Fruit fly (Drosophila melanogaster) whole organism, embryonic: ENCODE results near the gene SIFaR.
A peak's percentile ranks its signal among the peaks of the same experiment; 100 is the strongest.

Experiments used
- CG12299 ChIP-seq: fragments of 200-800 bp; sonication (Bioruptor generic); optimal IDR thresholded peaks from 2 replicates; lab custom pipeline; 2018; ENCODE audit warnings: missing biosample characterization, mild to moderate bottlenecking, missing genetic modification characterization
- CG13775 ChIP-seq: fragments of 200-800 bp; sonication (Bioruptor generic); optimal IDR thresholded peaks from 3 replicates; lab custom pipeline; 2017; ENCODE audit warnings: missing biosample characterization, mild to moderate bottlenecking, missing genetic modification characterization
- CG15479 ChIP-seq: fragments of 200-800 bp; sonication (Bioruptor generic); optimal IDR thresholded peaks from 3 replicates; lab custom pipeline; 2019; ENCODE audit warnings: missing biosample characterization, mild to moderate bottlenecking, missing genetic modification characterization, moderate library complexity
- CG16815 ChIP-seq: fragments of 200-800 bp; sonication (Bioruptor generic); optimal IDR thresholded peaks from 3 replicates; lab custom pipeline; 2017; ENCODE audit warnings: missing biosample characterization, mild to moderate bottlenecking, missing genetic modification characterization
- CG17568 ChIP-seq: fragments of 200-800 bp; sonication (Bioruptor generic); optimal IDR thresholded peaks from 2 replicates; lab custom pipeline; 2018; ENCODE audit warnings: missing biosample characterization, mild to moderate bottlenecking, missing genetic modification characterization, moderate library complexity
- CG17612 ChIP-seq: fragments of 200-800 bp; sonication (Bioruptor generic); IDR thresholded peaks from 2 replicates; pipeline ENCODE4 v1.3.6; 2022; ENCODE audit warnings: missing biosample characterization, missing genetic modification characterization
- CG2120 ChIP-seq: fragments of 200-800 bp; sonication (Bioruptor generic); optimal IDR thresholded peaks from 3 replicates; lab custom pipeline; 2016; ENCODE audit warnings: missing biosample characterization, missing genetic modification characterization
- CG30403 ChIP-seq: fragments of 200-800 bp; sonication (Bioruptor generic); optimal IDR thresholded peaks from 3 replicates; lab custom pipeline; 2016; ENCODE audit warnings: missing biosample characterization, missing genetic modification characterization
- CG34422 ChIP-seq: fragments of 200-800 bp; sonication (Bioruptor generic); IDR thresholded peaks from 3 replicates; pipeline ENCODE4 v1.3.6; 2022; ENCODE audit warnings: missing biosample characterization, missing genetic modification characterization
- CG42726 ChIP-seq: fragments of 200-800 bp; sonication (Bioruptor generic); IDR thresholded peaks from 2 replicates; pipeline ENCODE4 v1.3.6; 2022; ENCODE audit warnings: missing biosample characterization, missing genetic modification characterization; ENCODE audit not compliant: partially characterized antibody
- CG6791 ChIP-seq: fragments of 200-800 bp; sonication (Bioruptor generic); IDR thresholded peaks from 3 replicates; pipeline ENCODE4 v1.3.6; 2022; ENCODE audit warnings: missing biosample characterization, missing genetic modification characterization; ENCODE audit not compliant: partially characterized antibody
- CG7987 ChIP-seq: fragments of 200-800 bp; sonication (Bioruptor generic); optimal IDR thresholded peaks from 2 replicates; lab custom pipeline; 2018; ENCODE audit warnings: missing biosample characterization, mild to moderate bottlenecking, missing genetic modification characterization, moderate library complexity
- Dbx ChIP-seq: fragments of 200-800 bp; sonication (Bioruptor generic); IDR thresholded peaks from 3 replicates; pipeline ENCODE4 v1.3.6; 2022; ENCODE audit warnings: missing biosample characterization, missing genetic modification characterization
- Deaf1 ChIP-seq: fragments of 200-800 bp; optimal IDR thresholded peaks from 3 replicates; lab custom pipeline; 2019; ENCODE audit warnings: missing biosample characterization, mild to moderate bottlenecking, missing genetic modification characterization, moderate library complexity
- Dip3 ChIP-seq: fragments of 200-800 bp; sonication (Bioruptor generic); optimal IDR thresholded peaks from 3 replicates; lab custom pipeline; 2016; ENCODE audit warnings: missing biosample characterization, missing genetic modification characterization
- Med ChIP-seq: fragments of 200-800 bp; sonication (Bioruptor generic); peaks from one replicate; lab custom pipeline; 2016; ENCODE audit warnings: missing biosample characterization, missing genetic modification characterization, mild to moderate bottlenecking, inconsistent platforms, moderate library complexity
- Nf-YC ChIP-seq: fragments of 200-800 bp; optimal IDR thresholded peaks from 3 replicates; lab custom pipeline; 2019; ENCODE audit warnings: missing biosample characterization, mild to moderate bottlenecking, missing genetic modification characterization, moderate library complexity
- Trl ChIP-seq, 3 experiments: fragments of >200 bp in 2 of 3; fragments of 200-800 bp in 1 of 3; sonication (Bioruptor generic) in 1 of 3; optimal IDR thresholded peaks; 2 replicates in 1 of 3; 3 replicates in 2 of 3; lab custom pipeline; 2016 to 2017; ENCODE audit warnings: missing biosample characterization in 1 of 3, missing genetic modification characterization in 1 of 3
- abd-A ChIP-seq: fragments of 200-800 bp; sonication (Bioruptor generic); optimal IDR thresholded peaks from 3 replicates; lab custom pipeline; 2019; ENCODE audit warnings: missing biosample characterization, mild to moderate bottlenecking, missing genetic modification characterization, moderate library complexity
- ara ChIP-seq: fragments of 200-800 bp; sonication (Bioruptor generic); IDR thresholded peaks from 2 replicates; pipeline ENCODE4 v1.3.6; 2022; ENCODE audit warnings: missing biosample characterization, missing genetic modification characterization
- cg ChIP-seq: fragments of 200-800 bp; sonication (Bioruptor generic); optimal IDR thresholded peaks from 3 replicates; lab custom pipeline; 2019; ENCODE audit warnings: missing biosample characterization, mild to moderate bottlenecking, missing genetic modification characterization, moderate library complexity
- chinmo ChIP-seq: fragments of 200-800 bp; sonication (Bioruptor generic); IDR thresholded peaks from 4 replicates; pipeline ENCODE4 v1.3.6; 2022; ENCODE audit warnings: missing biosample characterization, missing genetic modification characterization; ENCODE audit not compliant: partially characterized antibody
- croc ChIP-seq: fragments of 200-800 bp; sonication (Bioruptor generic); conservative IDR thresholded peaks from 3 replicates; pipeline ENCODE4 v1.3.6; 2022; ENCODE audit warnings: missing biosample characterization, missing genetic modification characterization
- crol ChIP-seq: fragments of 200-800 bp; sonication (Bioruptor generic); IDR thresholded peaks from 2 replicates; pipeline ENCODE4 v1.3.6; 2022; ENCODE audit warnings: missing biosample characterization, missing genetic modification characterization
- dysf ChIP-seq: fragments of 200-800 bp; sonication (Bioruptor generic); IDR thresholded peaks from 3 replicates; pipeline ENCODE4 v1.3.6; 2022; ENCODE audit warnings: missing biosample characterization, missing genetic modification characterization
- ems ChIP-seq: fragments of 200-800 bp; sonication (Bioruptor generic); optimal IDR thresholded peaks from 3 replicates; lab custom pipeline; 2016; ENCODE audit warnings: missing biosample characterization, missing genetic modification characterization
- ewg ChIP-seq: fragments of 200-800 bp; sonication (Bioruptor generic); optimal IDR thresholded peaks from 3 replicates; lab custom pipeline; 2017; ENCODE audit warnings: mild to moderate bottlenecking, missing biosample characterization, missing genetic modification reagents, missing genetic modification characterization
- fu2 ChIP-seq: fragments of 200-800 bp; sonication (Bioruptor generic); optimal IDR thresholded peaks from 2 replicates; lab custom pipeline; 2016; ENCODE audit warnings: missing biosample characterization, missing genetic modification characterization
- gsb ChIP-seq: fragments of 200-800 bp; sonication (Bioruptor generic); IDR thresholded peaks from 2 replicates; pipeline ENCODE4 v1.3.6; 2022; ENCODE audit warnings: missing biosample characterization, missing genetic modification characterization
- hkb ChIP-seq, 2 experiments: fragments of 200-800 bp in 1 of 2; fragments of >200 bp in 1 of 2; sonication (Bioruptor generic) in 1 of 2; IDR thresholded peaks in 1 of 2; optimal IDR thresholded peaks in 1 of 2; 2 replicates each; pipeline versions ENCODE4 v1.3.6 to Lab custom; 2017 to 2022; ENCODE audit warnings: missing biosample characterization in 1 of 2, missing genetic modification characterization in 1 of 2
- lab ChIP-seq: fragments of 200-800 bp; sonication (Bioruptor generic); optimal IDR thresholded peaks from 3 replicates; lab custom pipeline; 2017; ENCODE audit warnings: missing biosample characterization, missing genetic modification characterization, mild to moderate bottlenecking, moderate library complexity, missing genetic modification reagents
- mirr ChIP-seq: fragments of 200-800 bp; sonication (Bioruptor generic); optimal IDR thresholded peaks from 3 replicates; lab custom pipeline; 2018; ENCODE audit warnings: missing biosample characterization, mild to moderate bottlenecking, missing genetic modification characterization
- nerfin-1 ChIP-seq: fragments of 200-800 bp; sonication (Bioruptor generic); optimal IDR thresholded peaks from 3 replicates; lab custom pipeline; 2019; ENCODE audit warnings: missing biosample characterization, mild to moderate bottlenecking, missing genetic modification characterization, moderate library complexity
- pros ChIP-seq: fragments of 200-800 bp; sonication (Bioruptor generic); optimal IDR thresholded peaks from 3 replicates; lab custom pipeline; 2019; ENCODE audit warnings: missing biosample characterization, mild to moderate bottlenecking, missing genetic modification characterization, moderate library complexity
- sna ChIP-seq: fragments of 200-800 bp; sonication (Bioruptor generic); IDR thresholded peaks from 2 replicates; pipeline ENCODE4 v1.3.6; 2022; ENCODE audit warnings: missing biosample characterization, missing genetic modification characterization; ENCODE audit not compliant: partially characterized antibody
- twi ChIP-seq: fragments of 200-800 bp; optimal IDR thresholded peaks from 2 replicates; lab custom pipeline; 2019; ENCODE audit warnings: missing biosample characterization, mild to moderate bottlenecking, missing genetic modification characterization, moderate library complexity
- unc-4 ChIP-seq: fragments of 200-800 bp; sonication (Bioruptor generic); IDR thresholded peaks from 2 replicates; pipeline ENCODE4 v1.3.6; 2022; ENCODE audit warnings: missing biosample characterization, missing genetic modification characterization; ENCODE audit not compliant: partially characterized antibody
- wek ChIP-seq: fragments of 200-800 bp; sonication (Bioruptor generic); optimal IDR thresholded peaks from 3 replicates; lab custom pipeline; 2018; ENCODE audit warnings: missing biosample characterization, mild to moderate bottlenecking, missing genetic modification characterization, moderate library complexity
- z ChIP-seq: fragments of 200-800 bp; sonication (Bioruptor generic); IDR thresholded peaks from 3 replicates; pipeline ENCODE4 v1.3.6; 2022; ENCODE audit warnings: missing biosample characterization, missing genetic modification characterization

SIFaR gene

dm6 chr3R:21295004-21295403, 1.2 kb upstream of the SIFaR start (continued):
- TF ChIP-seq CG17612 (GFP tag; lab: Robert Waterston, UW): no peak
- TF ChIP-seq pros (GFP tag; lab: Kevin White, UChicago): peak; percentile 51
- TF ChIP-seq CG30403: peak; percentile 0
- no peak for TF ChIP-seq CG42726
- TF ChIP-seq CG7987: no peak
- TF ChIP-seq ems (GFP tag; lab: Kevin White, UChicago): no peak
- TF ChIP-seq mirr (GFP tag; lab: Kevin White, UChicago): no peak
- no peak for TF ChIP-seq CG16815 (GFP tag; lab: Kevin White, UChicago)
- TF ChIP-seq Med (GFP tag; lab: Kevin White, UChicago): peak; percentile 71
- TF ChIP-seq ara (GFP tag; lab: Robert Waterston, UW): 0 out of 2 replicates have a peak, but pooled peaks have one; percentile 26
- no peak for TF ChIP-seq croc
- TF ChIP-seq CG15479 (GFP tag; lab: Kevin White, UChicago): peak; percentile 76
- no peak for TF ChIP-seq Dbx (GFP tag; lab: Robert Waterston, UW)
- no peak for TF ChIP-seq CG17568 (GFP tag; lab: Kevin White, UChicago)
- TF ChIP-seq sna (GFP tag; lab: Robert Waterston, UW): no peak
- no peak for TF ChIP-seq dysf (GFP tag; lab: Robert Waterston, UW)
- peak; percentile 25 for TF ChIP-seq CG2120
- peak; percentile 9 for TF ChIP-seq lab (GFP tag; lab: Kevin White, UChicago)
- TF ChIP-seq CG13775: no peak
- no peak for TF ChIP-seq gsb (GFP tag; lab: Robert Waterston, UW)
- no peak for TF ChIP-seq wek (GFP tag; lab: Kevin White, UChicago)
- no peak for TF ChIP-seq fu2
- peak; percentile 36; the same call in 1 of the 3 replicates for TF ChIP-seq CG6791
- peak; percentile 26 for TF ChIP-seq twi (tag; lab: Kevin White, UChicago)
- TF ChIP-seq, all 482 proteins: peak for 39

dm6 chr3R:21289071-21289613, 4.7 kb downstream of the SIFaR start:
- peak; percentile 52 for TF ChIP-seq cg (GFP tag; lab: Kevin White, UChicago)
- TF ChIP-seq CG12299 (tag; lab: Kevin White, UChicago): no peak
- no peak for TF ChIP-seq Nf-YC (tag; lab: Kevin White, UChicago)
- 0 out of 3 replicates have a peak, but pooled peaks have one; percentile 50 for TF ChIP-seq z
- TF ChIP-seq chinmo (GFP tag; lab: Robert Waterston, UW): peak; percentile 80; the same call in 1 of the 4 replicates
- 0 out of 2 replicates have a peak, but pooled peaks have one; percentile 24 for TF ChIP-seq crol (GFP tag; lab: Robert Waterston, UW)
- peak; percentile 73 for TF ChIP-seq Trl (optimal IDR thresholded peaks at IDR 0.05; lab: Kevin White, UChicago)
- no peak for TF ChIP-seq Trl (GFP tag; optimal IDR thresholded peaks at IDR 0.05; lab: Kevin White, UChicago)
- TF ChIP-seq Deaf1 (tag; lab: Kevin White, UChicago): peak; percentile 93
- TF ChIP-seq Dip3 (GFP tag; lab: Kevin White, UChicago): no peak
- TF ChIP-seq hkb (optimal IDR thresholded peaks at IDR 0.05; lab: Kevin White, UChicago): no peak
- peak; percentile 42; the same call in 1 of the 2 replicates for TF ChIP-seq hkb (GFP tag; IDR thresholded peaks at IDR 0.05; lab: Robert Waterston, UW)
- TF ChIP-seq nerfin-1 (tag; lab: Kevin White, UChicago): peak; percentile 67
- 0 out of 3 replicates have a peak, but pooled peaks have one; percentile 19 for TF ChIP-seq CG34422
- 0 out of 2 replicates have a peak, but pooled peaks have one; percentile 19 for TF ChIP-seq unc-4 (GFP tag; lab: Robert Waterston, UW)
- peak; percentile 84 for TF ChIP-seq ewg (GFP tag; lab: Kevin White, UChicago)
- TF ChIP-seq abd-A (tag; lab: Kevin White, UChicago): peak; percentile 49
